Worm (Caenorhabditis elegans): ENCODE data around the gene Y48A6B.7.
A peak's percentile ranks its signal among the peaks of the same experiment; 100 is the strongest.

Y48A6B.7 gene

DNA sequence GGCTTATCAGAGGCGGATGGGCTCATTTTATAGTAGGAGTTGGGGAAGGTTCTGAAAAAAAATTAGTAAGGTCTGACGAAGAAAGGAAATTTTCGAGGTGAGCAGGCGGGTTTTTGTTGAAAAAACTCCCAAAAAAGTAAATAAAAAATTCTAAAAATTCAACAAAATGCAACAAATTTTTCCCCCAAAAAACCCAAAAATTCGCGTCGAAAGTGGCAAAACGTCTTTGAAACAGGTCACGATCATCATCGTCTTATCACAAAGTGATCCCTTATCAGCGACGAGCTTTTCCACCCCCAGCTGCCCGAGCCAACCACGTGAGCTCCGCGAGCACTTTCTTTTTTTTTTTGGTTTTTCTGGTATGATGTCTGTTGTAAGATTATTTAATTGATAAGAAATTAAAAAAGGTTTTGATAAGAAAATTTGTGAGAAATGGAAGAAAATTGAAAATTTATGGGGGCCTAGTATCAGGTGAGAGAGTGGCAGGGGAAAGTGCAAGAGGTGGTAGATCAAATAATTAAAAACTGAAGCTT lies at the start of gene Y48A6B.7:
Gene Y48A6B.7 (minus strand): TSS at position 51 of the 533 bp plus-strand sequence.
- TF ChIP-seq scrt-1 (GFP tag; IDR thresholded peaks at IDR 0.05) (no peak), hmbx-1 (tag; optimal IDR thresholded peaks at IDR 0.05) (no peak), ceh-13 (GFP tag; optimal IDR thresholded peaks at IDR 0.05) (no peak), hmg-4 (GFP tag; optimal IDR thresholded peaks at IDR 0.05) (no peak), pes-1 (GFP tag; IDR thresholded peaks at IDR 0.05) (no peak), F13C5.2 (tag; optimal IDR thresholded peaks at IDR 0.05) (no peak), tra-4 (tag; optimal IDR thresholded peaks at IDR 0.05) (no peak), tbx-37 (GFP tag; conservative IDR thresholded peaks at IDR 0.05) (no peak)

DNA sequence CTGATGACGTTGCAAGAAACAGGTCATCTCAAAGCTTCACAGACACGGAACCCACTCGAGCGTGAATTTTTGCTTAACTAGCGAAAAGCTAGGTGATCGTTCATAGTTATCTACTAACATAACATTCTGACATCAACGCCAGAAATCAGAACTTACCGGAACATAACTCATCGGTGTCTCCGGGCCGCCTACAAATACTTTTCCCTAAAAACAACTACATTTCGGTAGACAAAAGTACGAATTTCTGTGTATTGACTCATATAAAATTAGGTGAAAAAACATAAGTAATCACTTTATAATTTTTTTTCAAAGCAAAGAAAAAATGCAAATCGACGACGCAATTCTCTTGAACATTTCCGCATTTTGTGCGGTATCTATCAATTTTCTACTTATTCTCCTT lies 47.8 kb upstream of the Y48A6B.7 start, which contains the start of gene str-261:
Gene str-261 (plus strand): TSS at position 301 of the 400 bp plus-strand sequence.
- no peak for TF ChIP-seq scrt-1 (GFP tag; IDR thresholded peaks at IDR 0.05)
- no peak for TF ChIP-seq tra-4 (tag; optimal IDR thresholded peaks at IDR 0.05)
- TF ChIP-seq ceh-36 (tag; optimal IDR thresholded peaks at IDR 0.05) = no peak
- no peak for TF ChIP-seq F13C5.2 (tag; optimal IDR thresholded peaks at IDR 0.05)
- TF ChIP-seq B0310.2 (tag; optimal IDR thresholded peaks at IDR 0.05) = no peak
- no peak for TF ChIP-seq tbx-37 (GFP tag; conservative IDR thresholded peaks at IDR 0.05)
- TF ChIP-seq aly-1 (tag; optimal IDR thresholded peaks at IDR 0.05) = no peak
- TF ChIP-seq ama-1 (optimal IDR thresholded peaks at IDR 0.05) = no peak

DNA sequence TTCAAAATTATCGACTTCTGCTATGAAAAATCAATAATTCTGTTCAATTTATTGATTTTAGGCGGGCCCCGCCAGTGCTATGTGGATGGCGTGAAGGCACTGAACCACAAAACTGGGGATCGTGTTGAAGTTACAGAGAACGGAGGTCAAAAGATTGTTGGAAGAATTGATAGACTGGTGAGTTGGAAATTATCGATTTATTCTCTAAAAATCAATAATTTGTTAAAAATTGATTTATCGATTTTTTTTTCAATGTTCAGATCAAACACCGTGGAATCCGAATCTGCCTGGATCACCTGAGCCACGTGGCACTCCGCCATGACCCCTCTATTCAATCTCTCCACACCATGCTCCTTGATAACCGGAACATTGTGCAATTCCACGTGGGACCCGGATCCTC lies 43.8 kb upstream of the Y48A6B.7 start:
- TF ChIP-seq flt-1 (GFP tag; IDR thresholded peaks at IDR 0.05) = no peak
- TF ChIP-seq B0310.2 (tag; optimal IDR thresholded peaks at IDR 0.05) = no peak
- TF ChIP-seq ceh-36 (tag; optimal IDR thresholded peaks at IDR 0.05) = no peak
- TF ChIP-seq F13C5.2 (tag; optimal IDR thresholded peaks at IDR 0.05) = no peak
- no peak for TF ChIP-seq ama-1 (optimal IDR thresholded peaks at IDR 0.05)
- TF ChIP-seq scrt-1 (GFP tag; IDR thresholded peaks at IDR 0.05) = no peak
- TF ChIP-seq tbx-11 (GFP tag; IDR thresholded peaks at IDR 0.05) = no peak
- no peak for TF ChIP-seq hmbx-1 (tag; optimal IDR thresholded peaks at IDR 0.05)
- no peak for TF ChIP-seq tra-4 (tag; optimal IDR thresholded peaks at IDR 0.05)
- no peak for TF ChIP-seq hnd-1 (tag; optimal IDR thresholded peaks at IDR 0.05)
- no peak for TF ChIP-seq pes-1 (GFP tag; IDR thresholded peaks at IDR 0.05)
- TF ChIP-seq aly-1 (tag; optimal IDR thresholded peaks at IDR 0.05) = no peak
- TF ChIP-seq sea-1 (GFP tag; conservative IDR thresholded peaks at IDR 0.05) = no peak
- no peak for TF ChIP-seq ceh-13 (GFP tag; optimal IDR thresholded peaks at IDR 0.05)
- no peak for TF ChIP-seq ets-7 (tag; optimal IDR thresholded peaks at IDR 0.05)
- TF ChIP-seq hmg-4 (GFP tag; optimal IDR thresholded peaks at IDR 0.05) = no peak

DNA sequence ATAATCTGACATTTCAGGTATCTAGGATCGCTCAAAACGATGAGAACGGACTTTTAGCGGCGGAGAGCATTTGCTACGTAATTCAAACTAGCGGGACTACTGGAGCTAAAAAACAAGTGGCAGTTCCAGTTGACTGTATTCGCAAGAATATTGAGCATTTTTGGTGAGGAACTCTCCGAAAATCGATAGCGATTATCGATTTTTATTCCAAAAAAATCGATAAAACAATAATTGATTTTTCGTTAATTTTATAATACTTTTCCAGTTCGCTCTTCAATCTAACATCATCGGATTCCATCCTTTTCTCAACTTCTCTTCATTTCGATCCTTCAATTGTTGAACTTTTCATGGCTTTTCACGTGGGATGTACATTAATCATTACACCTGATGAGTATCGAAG lies 42.9 kb upstream of the Y48A6B.7 start:
- TF ChIP-seq tbx-11 (GFP tag; IDR thresholded peaks at IDR 0.05) (no peak), hmbx-1 (tag; optimal IDR thresholded peaks at IDR 0.05) (no peak), tbx-37 (GFP tag; conservative IDR thresholded peaks at IDR 0.05) (no peak), ceh-36 (tag; optimal IDR thresholded peaks at IDR 0.05) (no peak), hmg-4 (GFP tag; optimal IDR thresholded peaks at IDR 0.05) (no peak), scrt-1 (GFP tag; IDR thresholded peaks at IDR 0.05) (no peak), hnd-1 (tag; optimal IDR thresholded peaks at IDR 0.05) (no peak), B0310.2 (tag; optimal IDR thresholded peaks at IDR 0.05) (no peak), flt-1 (GFP tag; IDR thresholded peaks at IDR 0.05) (no peak), aly-1 (tag; optimal IDR thresholded peaks at IDR 0.05) (no peak), ama-1 (optimal IDR thresholded peaks at IDR 0.05) (no peak), pes-1 (GFP tag; IDR thresholded peaks at IDR 0.05) (no peak), sea-1 (GFP tag; conservative IDR thresholded peaks at IDR 0.05) (no peak), ets-7 (tag; optimal IDR thresholded peaks at IDR 0.05) (no peak), ceh-13 (GFP tag; optimal IDR thresholded peaks at IDR 0.05) (no peak), F13C5.2 (tag; optimal IDR thresholded peaks at IDR 0.05) (no peak), tra-4 (tag; optimal IDR thresholded peaks at IDR 0.05) (no peak)

DNA sequence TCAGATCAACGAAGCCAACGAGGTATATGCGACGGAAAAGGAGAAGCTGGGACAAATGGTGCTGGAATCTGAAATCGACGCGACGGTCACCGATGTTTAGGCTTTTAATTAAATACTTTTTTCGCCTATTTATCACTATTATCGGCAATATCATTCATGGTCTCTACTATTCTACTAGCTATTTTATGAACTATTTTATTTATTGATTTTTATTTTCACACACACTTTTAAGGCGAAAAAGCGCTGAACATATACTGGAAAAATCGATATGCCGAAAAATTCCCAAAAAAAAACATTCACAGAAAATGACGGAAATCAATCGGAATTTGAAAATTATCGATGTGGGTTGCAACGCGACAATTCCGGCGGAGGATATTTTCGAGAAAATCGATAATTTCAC lies 42.2 kb upstream of the Y48A6B.7 start, which contains the start of gene W09D6.1:
Gene W09D6.1 (plus strand): TSS at position 301 of the 400 bp plus-strand sequence.
- TF ChIP-seq scrt-1 (GFP tag; IDR thresholded peaks at IDR 0.05) = no peak
- TF ChIP-seq flt-1 (GFP tag; IDR thresholded peaks at IDR 0.05) = no peak
- TF ChIP-seq hmbx-1 (tag; optimal IDR thresholded peaks at IDR 0.05) = no peak
- TF ChIP-seq ama-1 (optimal IDR thresholded peaks at IDR 0.05) = no peak
- TF ChIP-seq tbx-37 (GFP tag; conservative IDR thresholded peaks at IDR 0.05) = no peak
- no peak for TF ChIP-seq sea-1 (GFP tag; conservative IDR thresholded peaks at IDR 0.05)
- TF ChIP-seq tra-4 (tag; optimal IDR thresholded peaks at IDR 0.05) = no peak
- TF ChIP-seq hnd-1 (tag; optimal IDR thresholded peaks at IDR 0.05) = no peak
- no peak for TF ChIP-seq hmg-4 (GFP tag; optimal IDR thresholded peaks at IDR 0.05)
- no peak for TF ChIP-seq ceh-13 (GFP tag; optimal IDR thresholded peaks at IDR 0.05)

DNA sequence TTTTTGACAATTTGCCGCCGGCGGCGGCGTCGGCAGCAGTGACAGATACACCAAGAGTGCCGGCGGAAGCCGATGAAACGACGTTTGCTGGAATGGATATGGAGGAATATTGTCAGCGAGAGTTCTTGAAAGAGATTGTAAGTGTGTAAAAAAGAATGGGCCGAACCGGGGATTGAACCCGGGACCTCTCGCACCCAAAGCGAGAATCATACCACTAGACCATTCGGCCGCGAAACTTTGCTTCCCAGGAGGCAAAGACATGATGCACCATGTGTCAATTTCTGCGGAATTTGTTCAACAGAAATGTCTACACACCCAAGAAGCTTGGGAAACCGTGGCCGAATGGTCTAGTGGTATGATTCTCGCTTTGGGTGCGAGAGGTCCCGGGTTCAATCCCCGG lies 40.3 kb upstream of the Y48A6B.7 start:
- TF ChIP-seq tbx-37 (GFP tag; conservative IDR thresholded peaks at IDR 0.05) (no peak; the same call in 1 of the 2 replicates), flt-1 (GFP tag; IDR thresholded peaks at IDR 0.05) (0 out of 2 replicates have a peak, but pooled peaks have one; percentile 34), pes-1 (GFP tag; IDR thresholded peaks at IDR 0.05) (peak; percentile 50; the same call in 1 of the 2 replicates), ama-1 (optimal IDR thresholded peaks at IDR 0.05) (no peak), B0310.2 (tag; optimal IDR thresholded peaks at IDR 0.05) (no peak), scrt-1 (GFP tag; IDR thresholded peaks at IDR 0.05) (peak; percentile 50; the same call in 1 of the 2 replicates), tbx-11 (GFP tag; IDR thresholded peaks at IDR 0.05) (peak; percentile 45; the same call in 1 of the 2 replicates), F13C5.2 (tag; optimal IDR thresholded peaks at IDR 0.05) (no peak), hnd-1 (tag; optimal IDR thresholded peaks at IDR 0.05) (peak; percentile 34)

DNA sequence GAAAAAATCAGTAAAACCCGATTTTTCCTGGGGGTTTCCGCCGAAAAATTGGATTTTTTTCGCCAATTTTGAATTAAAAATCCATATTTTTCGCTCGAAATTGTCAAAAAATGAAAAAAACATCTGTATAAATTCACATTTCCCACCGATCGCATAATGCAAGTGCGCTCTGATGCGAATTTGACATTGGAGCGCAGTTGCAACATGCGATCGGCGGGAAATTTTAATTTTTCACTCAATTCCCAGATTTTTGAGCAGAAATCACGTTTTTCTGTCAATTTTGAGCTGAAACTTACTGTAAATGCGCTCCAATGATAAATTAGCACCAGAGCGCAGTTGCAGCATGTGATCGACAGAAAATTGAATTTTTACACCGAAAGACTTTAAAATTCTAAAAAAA lies 38.2 kb upstream of the Y48A6B.7 start:
- TF ChIP-seq ama-1 (optimal IDR thresholded peaks at IDR 0.05) (no peak), aly-1 (tag; optimal IDR thresholded peaks at IDR 0.05) (no peak), scrt-1 (GFP tag; IDR thresholded peaks at IDR 0.05) (no peak), hnd-1 (tag; optimal IDR thresholded peaks at IDR 0.05) (no peak)

DNA sequence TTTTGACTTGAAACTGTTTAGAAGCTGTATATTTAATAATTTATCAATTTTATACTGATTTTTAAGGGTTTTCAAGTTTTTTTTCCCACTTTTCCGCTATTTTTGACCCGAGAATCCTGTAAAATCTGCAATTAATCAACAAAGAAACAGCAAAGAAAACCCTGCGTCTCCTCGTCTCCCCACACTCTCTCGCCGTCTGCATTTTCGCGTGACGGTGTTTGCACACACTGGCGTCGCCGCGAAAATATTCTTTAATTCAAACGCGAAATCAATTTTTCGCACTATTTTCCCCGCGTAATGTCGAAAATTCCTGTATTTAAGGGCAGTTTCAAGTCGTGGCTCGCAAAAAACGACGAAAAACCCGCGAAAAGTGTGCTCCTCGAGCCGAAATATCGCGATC lies 36.9 kb upstream of the Y48A6B.7 start, which contains the start of gene rsa-2:
Gene rsa-2 (plus strand): TSS at position 221 of the 400 bp plus-strand sequence.
- no peak for TF ChIP-seq scrt-1 (GFP tag; IDR thresholded peaks at IDR 0.05)
- peak; percentile 52 for TF ChIP-seq F13C5.2 (tag; optimal IDR thresholded peaks at IDR 0.05)
